Worm (Caenorhabditis elegans): ENCODE data around the gene H12C20.7.

H12C20.7 gene

ce11 chrV:11534495-11535189 is 38.1 kb downstream of the H12C20.7 start (continued):
- no peak for TF ChIP-seq mdt-29 (GFP tag; IDR thresholded peaks at IDR 0.05)
- peak; percentile 94 for TF ChIP-seq nhr-28 (tag; optimal IDR thresholded peaks at IDR 0.05)
- no peak for TF ChIP-seq ces-1 (GFP tag; optimal IDR thresholded peaks at IDR 0.05)
- TF ChIP-seq R02D3.7 (tag; optimal IDR thresholded peaks at IDR 0.05): no peak
- no peak for TF ChIP-seq ceh-82 (tag; optimal IDR thresholded peaks at IDR 0.05)
- TF ChIP-seq daf-8 (GFP tag; IDR thresholded peaks at IDR 0.05): no peak
- TF ChIP-seq nhr-41 (GFP tag; IDR thresholded peaks at IDR 0.05): no peak
- no peak for TF ChIP-seq zfp-2 (tag; optimal IDR thresholded peaks at IDR 0.05)
- peak; percentile 66 for TF ChIP-seq dmd-6 (GFP tag; IDR thresholded peaks at IDR 0.05)
- TF ChIP-seq fkh-10 (GFP tag; optimal IDR thresholded peaks at IDR 0.05): no peak
- no peak for TF ChIP-seq F26F4.8 (GFP tag; conservative IDR thresholded peaks at IDR 0.05)
- 0 out of 2 replicates have a peak, but pooled peaks have one; percentile 25 for TF ChIP-seq zfp-3 (GFP tag; conservative IDR thresholded peaks at IDR 0.05)
- no peak for TF ChIP-seq hif-1 (tag; optimal IDR thresholded peaks at IDR 0.05)
- peak; percentile 77 for TF ChIP-seq dve-1 (tag; optimal IDR thresholded peaks at IDR 0.05; ENCODE audit: insufficient read depth)
- peak in 1 of 2 experiments; percentile 79 for TF ChIP-seq unc-62 (GFP tag; optimal IDR thresholded peaks at IDR 0.05 in 1 of 2)
- TF ChIP-seq unc-62 (tag; optimal IDR thresholded peaks at IDR 0.05): no peak
- peak; percentile 47 for TF ChIP-seq mes-2 (tag; optimal IDR thresholded peaks at IDR 0.05; ENCODE audit: poor library complexity, severe bottlenecking)
- TF ChIP-seq nhr-102 (tag; optimal IDR thresholded peaks at IDR 0.05): no peak
- no peak for TF ChIP-seq mxl-2 (GFP tag; conservative IDR thresholded peaks at IDR 0.05)
- no peak for TF ChIP-seq sdz-12 (GFP tag; optimal IDR thresholded peaks at IDR 0.05)
- TF ChIP-seq egl-27 (tag; optimal IDR thresholded peaks at IDR 0.05): no peak
- no peak for TF ChIP-seq skn-1 (tag; optimal IDR thresholded peaks at IDR 0.05)
- TF ChIP-seq nhr-237 (tag; optimal IDR thresholded peaks at IDR 0.05): no peak
- peak; percentile 56 for TF ChIP-seq mep-1 (tag; optimal IDR thresholded peaks at IDR 0.05)
- no peak for TF ChIP-seq nhr-42 (GFP tag; IDR thresholded peaks at IDR 0.05)
- TF ChIP-seq Y105C5A.15 (GFP tag; IDR thresholded peaks at IDR 0.05): no peak
- TF ChIP-seq pha-4 (GFP tag; IDR thresholded peaks at IDR 0.05): no peak
- TF ChIP-seq pha-4 (tag; optimal IDR thresholded peaks at IDR 0.05): no peak
- TF ChIP-seq arid-1 (GFP tag; conservative IDR thresholded peaks at IDR 0.05): no peak
- TF ChIP-seq ceh-44 (GFP tag; IDR thresholded peaks at IDR 0.05): no peak
- no peak for TF ChIP-seq T26A8.4 (GFP tag; IDR thresholded peaks at IDR 0.05)
- no peak for TF ChIP-seq nhr-48 (tag; optimal IDR thresholded peaks at IDR 0.05)
- no peak for TF ChIP-seq nhr-111 (GFP tag; optimal IDR thresholded peaks at IDR 0.05)
- no peak for TF ChIP-seq fos-1 (tag; optimal IDR thresholded peaks at IDR 0.05)
- no peak for TF ChIP-seq ztf-11 (tag; optimal IDR thresholded peaks at IDR 0.05)
- no peak for TF ChIP-seq ceh-32 (tag; optimal IDR thresholded peaks at IDR 0.05; ENCODE audit: poor library complexity)
- peak; percentile 84 for TF ChIP-seq nhr-77 (tag; optimal IDR thresholded peaks at IDR 0.05)
- peak; percentile 41 for TF ChIP-seq nhr-10 (tag; optimal IDR thresholded peaks at IDR 0.05)
- TF ChIP-seq snpc-4 (tag; optimal IDR thresholded peaks at IDR 0.05): no peak
- TF ChIP-seq F49E8.2 (tag; optimal IDR thresholded peaks at IDR 0.05; ENCODE audit: borderline replicate concordance): no peak
- no peak for TF ChIP-seq spr-1 (tag; optimal IDR thresholded peaks at IDR 0.05)
- no peak for TF ChIP-seq jun-1 (tag; optimal IDR thresholded peaks at IDR 0.05)
- peak; percentile 78 for TF ChIP-seq pqm-1 (tag; optimal IDR thresholded peaks at IDR 0.05)
- no peak for TF ChIP-seq Y5F2A.4 (GFP tag; optimal IDR thresholded peaks at IDR 0.05)
- peak; percentile 85 for TF ChIP-seq hlh-30 (tag; optimal IDR thresholded peaks at IDR 0.05; ENCODE audit: insufficient read depth)
- TF ChIP-seq lin-13 (GFP tag; optimal IDR thresholded peaks at IDR 0.05): no peak
- TF ChIP-seq ceh-20 (GFP tag; IDR thresholded peaks at IDR 0.05): no peak
- TF ChIP-seq daf-16 (GFP tag; optimal IDR thresholded peaks at IDR 0.05): no peak
- TF ChIP-seq daf-16 (tag; optimal IDR thresholded peaks at IDR 0.05): peak; percentile 77
- no peak for TF ChIP-seq nhr-76 (tag; optimal IDR thresholded peaks at IDR 0.05)
- TF ChIP-seq lim-7 (GFP tag; IDR thresholded peaks at IDR 0.05): no peak

Measured in whole organism, L4 larva.